Fruit fly (Drosophila melanogaster) whole organism, embryonic: ENCODE data around the gene CG33791.

Experiments used
- Awh ChIP-seq: fragments of 200-800 bp; sonication (Bioruptor generic); IDR thresholded peaks from 2 replicates; pipeline ENCODE4, ENCODE4 v1.3.6; 2022; ENCODE audit warnings: missing biosample characterization, missing genetic modification characterization
- CG12104 ChIP-seq: fragments of 200-800 bp; sonication (Bioruptor generic); optimal IDR thresholded peaks from 3 replicates; lab custom pipeline; 2016; ENCODE audit warnings: missing biosample characterization, missing genetic modification characterization
- CG12299 ChIP-seq: fragments of 200-800 bp; sonication (Bioruptor generic); optimal IDR thresholded peaks from 2 replicates; lab custom pipeline; 2018; ENCODE audit warnings: missing biosample characterization, mild to moderate bottlenecking, missing genetic modification characterization
- CG14014 ChIP-seq: fragments of 200-800 bp; sonication (Bioruptor generic); IDR thresholded peaks from 2 replicates; pipeline ENCODE4 v1.3.6; 2022; ENCODE audit warnings: missing biosample characterization, missing genetic modification characterization
- CG14050 ChIP-seq: fragments of 200-800 bp; sonication (Bioruptor generic); IDR thresholded peaks from 3 replicates; pipeline ENCODE4 v1.3.6; 2022; ENCODE audit warnings: missing biosample characterization, missing genetic modification characterization
- CG14441 ChIP-seq: fragments of 200-800 bp; sonication (Bioruptor generic); IDR thresholded peaks from 2 replicates; pipeline ENCODE4 v1.3.6; 2022; ENCODE audit warnings: missing biosample characterization, missing genetic modification characterization
- CG14667 ChIP-seq: fragments of 200-800 bp; sonication (Bioruptor generic); IDR thresholded peaks from 2 replicates; pipeline ENCODE4 v1.3.6; 2022; ENCODE audit warnings: missing biosample characterization, missing genetic modification characterization
- CG17802 ChIP-seq: fragments of 200-800 bp; sonication (Bioruptor generic); optimal IDR thresholded peaks from 2 replicates; lab custom pipeline; 2018; ENCODE audit warnings: missing biosample characterization, mild to moderate bottlenecking, missing genetic modification characterization, moderate library complexity
- CG2129 ChIP-seq: fragments of 200-800 bp; sonication (Bioruptor generic); IDR thresholded peaks from 2 replicates; pipeline ENCODE4 v1.3.6; 2022; ENCODE audit warnings: missing biosample characterization, missing genetic modification characterization; ENCODE audit not compliant: partially characterized antibody
- CG2678 ChIP-seq: fragments of 200-800 bp; sonication (Bioruptor generic); optimal IDR thresholded peaks from 3 replicates; lab custom pipeline; 2019; ENCODE audit warnings: missing biosample characterization, mild to moderate bottlenecking, missing genetic modification characterization, moderate library complexity
- CG33557 ChIP-seq: fragments of 200-800 bp; sonication (Bioruptor generic); optimal IDR thresholded peaks from 2 replicates; lab custom pipeline; 2019; ENCODE audit warnings: missing biosample characterization, mild to moderate bottlenecking, missing genetic modification characterization, moderate library complexity
- CG3407 ChIP-seq: fragments of 200-800 bp; sonication (Bioruptor generic); optimal IDR thresholded peaks from 2 replicates; lab custom pipeline; 2018; ENCODE audit warnings: missing biosample characterization, mild to moderate bottlenecking, missing genetic modification characterization
- CG4707 ChIP-seq: fragments of 200-800 bp; sonication (Bioruptor generic); optimal IDR thresholded peaks from 2 replicates; lab custom pipeline; 2018; ENCODE audit warnings: missing biosample characterization, mild to moderate bottlenecking, missing genetic modification characterization, moderate library complexity
- CG6654 ChIP-seq: fragments of 200-800 bp; sonication (Bioruptor generic); optimal IDR thresholded peaks from 2 replicates; lab custom pipeline; 2017; ENCODE audit warnings: missing biosample characterization, mild to moderate bottlenecking, missing genetic modification characterization
- CG6689 ChIP-seq: fragments of 200-800 bp; sonication (Bioruptor generic); IDR thresholded peaks from 2 replicates; pipeline ENCODE4 v1.3.6; 2022; ENCODE audit warnings: missing biosample characterization, missing genetic modification characterization
- CG8924 ChIP-seq: fragments of 200-800 bp; optimal IDR thresholded peaks from 3 replicates; lab custom pipeline; 2019; ENCODE audit warnings: missing biosample characterization, mild to moderate bottlenecking, missing genetic modification characterization, moderate library complexity
- CG9932 ChIP-seq: fragments of 200-800 bp; sonication (Bioruptor generic); IDR thresholded peaks from 2 replicates; pipeline ENCODE4 v1.3.6; 2022; ENCODE audit warnings: missing biosample characterization, missing genetic modification characterization
- CHES-1-like ChIP-seq: fragments of 200-800 bp; sonication (Bioruptor generic); optimal IDR thresholded peaks from 2 replicates; lab custom pipeline; 2016; ENCODE audit warnings: missing biosample characterization, missing genetic modification characterization
- CTCF ChIP-seq: fragments of 200-800 bp; sonication (Bioruptor generic); optimal IDR thresholded peaks from 2 replicates; lab custom pipeline; 2017; ENCODE audit warnings: missing biosample characterization, mild to moderate bottlenecking, missing genetic modification characterization, moderate library complexity
- Camta ChIP-seq: fragments of 200-800 bp; sonication (Bioruptor generic); optimal IDR thresholded peaks from 2 replicates; lab custom pipeline; 2016; ENCODE audit warnings: missing biosample characterization, missing genetic modification characterization
- CkIIα-i1 ChIP-seq: fragments of 200-800 bp; sonication (Bioruptor generic); IDR thresholded peaks from 2 replicates; pipeline ENCODE4 v1.3.6; 2022; ENCODE audit warnings: missing biosample characterization, missing genetic modification characterization
- Dip2 ChIP-seq: fragments of 200-800 bp; sonication (Bioruptor generic); IDR thresholded peaks from 2 replicates; pipeline ENCODE4 v1.3.6; 2022; ENCODE audit warnings: missing biosample characterization, missing genetic modification characterization
- Ets97D ChIP-seq: fragments of 200-800 bp; sonication (Bioruptor generic); optimal IDR thresholded peaks from 3 replicates; lab custom pipeline; 2016; ENCODE audit warnings: missing biosample characterization, missing genetic modification characterization
- Hr51 ChIP-seq, 2 experiments: fragments of 200-800 bp; sonication (Bioruptor generic); optimal IDR thresholded peaks; 2 replicates in 1 of 2; 3 replicates in 1 of 2; lab custom pipeline; 2016 to 2018; ENCODE audit warnings: missing biosample characterization in 2 of 2, missing genetic modification characterization in 2 of 2, mild to moderate bottlenecking in 1 of 2, moderate library complexity in 1 of 2
- Lpt ChIP-seq: fragments of >200 bp; optimal IDR thresholded peaks from 2 replicates; lab custom pipeline; 2018; ENCODE audit warnings: missing biosample characterization, missing genetic modification characterization
- MBD-R2 ChIP-seq: fragments of 200-800 bp; sonication (Bioruptor generic); IDR thresholded peaks from 2 replicates; pipeline ENCODE4 v1.3.6; 2022; ENCODE audit warnings: missing biosample characterization, missing genetic modification characterization
- Mes4 ChIP-seq: fragments of 200-800 bp; sonication (Bioruptor generic); optimal IDR thresholded peaks from 2 replicates; lab custom pipeline; 2016; ENCODE audit warnings: missing biosample characterization, missing genetic modification characterization
- NFAT ChIP-seq: fragments of 200-800 bp; sonication (Bioruptor generic); IDR thresholded peaks from 2 replicates; pipeline ENCODE4 v1.3.6; 2022; ENCODE audit warnings: missing biosample characterization, missing genetic modification characterization
- Spps ChIP-seq: fragments of 200-800 bp; sonication (Bioruptor generic); optimal IDR thresholded peaks from 2 replicates; lab custom pipeline; 2018; ENCODE audit warnings: missing biosample characterization, mild to moderate bottlenecking, missing genetic modification characterization
- Vsx1 ChIP-seq: fragments of 200-800 bp; sonication (Bioruptor generic); optimal IDR thresholded peaks from 2 replicates; lab custom pipeline; 2017; ENCODE audit warnings: missing biosample characterization, mild to moderate bottlenecking, missing genetic modification characterization, missing genetic modification reagents
- aop ChIP-seq: fragments of 200-800 bp; sonication (Bioruptor generic); IDR thresholded peaks from 2 replicates; pipeline ENCODE4 v1.3.6; 2022; ENCODE audit warnings: missing biosample characterization, missing genetic modification characterization
- ato ChIP-seq: fragments of 200-800 bp; sonication (Bioruptor generic); IDR thresholded peaks from 2 replicates; pipeline ENCODE4 v1.3.6; 2022; ENCODE audit warnings: missing biosample characterization, missing genetic modification characterization; ENCODE audit not compliant: partially characterized antibody
- bbx ChIP-seq: fragments of 200-800 bp; sonication (Bioruptor generic); IDR thresholded peaks from 2 replicates; pipeline ENCODE4 v1.3.6; 2022; ENCODE audit warnings: missing biosample characterization, missing genetic modification characterization; ENCODE audit not compliant: partially characterized antibody
- bcd ChIP-seq: fragments of 200-800 bp; sonication (Bioruptor generic); optimal IDR thresholded peaks from 2 replicates; lab custom pipeline; 2017; ENCODE audit warnings: missing biosample characterization, mild to moderate bottlenecking, missing genetic modification characterization
- bigmax ChIP-seq: fragments of 200-800 bp; sonication (Bioruptor generic); optimal IDR thresholded peaks from 2 replicates; lab custom pipeline; 2018; ENCODE audit warnings: missing biosample characterization, mild to moderate bottlenecking, missing genetic modification characterization
- bsh ChIP-seq, 2 experiments: fragments of 200-800 bp; sonication (Bioruptor generic); optimal IDR thresholded peaks; 2 replicates each; lab custom pipeline; 2017 to 2018; ENCODE audit warnings: mild to moderate bottlenecking in 2 of 2, missing biosample characterization in 2 of 2, missing genetic modification characterization in 2 of 2, moderate library complexity in 1 of 2
- cas ChIP-seq: fragments of 200-800 bp; sonication (Bioruptor generic); IDR thresholded peaks from 2 replicates; pipeline ENCODE4 v1.3.6; 2022; ENCODE audit warnings: missing biosample characterization, missing genetic modification characterization
- dm ChIP-seq: fragments of 200-800 bp; sonication (Bioruptor generic); optimal IDR thresholded peaks from 3 replicates; lab custom pipeline; 2016; ENCODE audit warnings: missing biosample characterization, missing genetic modification characterization
- ewg ChIP-seq: fragments of 200-800 bp; sonication (Bioruptor generic); optimal IDR thresholded peaks from 3 replicates; lab custom pipeline; 2017; ENCODE audit warnings: mild to moderate bottlenecking, missing biosample characterization, missing genetic modification reagents, missing genetic modification characterization
- exex ChIP-seq: fragments of 200-800 bp; sonication (Bioruptor generic); optimal IDR thresholded peaks from 4 replicates; lab custom pipeline; 2018; ENCODE audit warnings: missing biosample characterization, mild to moderate bottlenecking, missing genetic modification characterization, moderate library complexity
- gfzf ChIP-seq: fragments of 200-800 bp; sonication (Bioruptor generic); optimal IDR thresholded peaks from 2 replicates; lab custom pipeline; 2016; ENCODE audit warnings: missing biosample characterization, mild to moderate bottlenecking, missing genetic modification characterization, moderate library complexity
- grau ChIP-seq: fragments of 200-800 bp; optimal IDR thresholded peaks from 3 replicates; lab custom pipeline; 2019; ENCODE audit warnings: missing biosample characterization, mild to moderate bottlenecking, missing genetic modification characterization, moderate library complexity
- ind ChIP-seq: fragments of 200-800 bp; sonication (Bioruptor generic); optimal IDR thresholded peaks from 3 replicates; lab custom pipeline; 2016; ENCODE audit warnings: missing biosample characterization, missing genetic modification characterization
- jing ChIP-seq: fragments of 200-800 bp; sonication (Bioruptor generic); optimal IDR thresholded peaks from 2 replicates; lab custom pipeline; 2018; ENCODE audit warnings: missing biosample characterization, mild to moderate bottlenecking, missing genetic modification characterization
- kah ChIP-seq: fragments of 200-800 bp; sonication (Bioruptor generic); optimal IDR thresholded peaks from 2 replicates; lab custom pipeline; 2018; ENCODE audit warnings: missing biosample characterization, mild to moderate bottlenecking, missing genetic modification characterization
- p53 ChIP-seq: fragments of 200-800 bp; sonication (Bioruptor generic); optimal IDR thresholded peaks from 2 replicates; lab custom pipeline; 2016; ENCODE audit warnings: missing biosample characterization, missing genetic modification characterization
- psq ChIP-seq: fragments of 200-800 bp; sonication (Bioruptor generic); optimal IDR thresholded peaks from 2 replicates; lab custom pipeline; 2017; ENCODE audit warnings: missing biosample characterization, missing genetic modification characterization
- ranshi ChIP-seq: fragments of 200-800 bp; sonication (Bioruptor generic); IDR thresholded peaks from 2 replicates; pipeline ENCODE4 v1.3.6; 2022; ENCODE audit warnings: missing biosample characterization, missing genetic modification characterization
- scrt ChIP-seq: fragments of 200-800 bp; sonication (Bioruptor generic); optimal IDR thresholded peaks from 2 replicates; lab custom pipeline; 2018; ENCODE audit warnings: missing biosample characterization, mild to moderate bottlenecking, missing genetic modification characterization, moderate library complexity
- sens ChIP-seq: fragments of 200-800 bp; sonication (Bioruptor generic); peaks from one replicate; lab custom pipeline; 2016; ENCODE audit warnings: missing biosample characterization, missing genetic modification characterization
- zen ChIP-seq: fragments of 200-800 bp; sonication (Bioruptor generic); optimal IDR thresholded peaks from 3 replicates; lab custom pipeline; 2018; ENCODE audit warnings: missing biosample characterization, mild to moderate bottlenecking, missing genetic modification characterization, moderate library complexity

CG33791 gene

DNA sequence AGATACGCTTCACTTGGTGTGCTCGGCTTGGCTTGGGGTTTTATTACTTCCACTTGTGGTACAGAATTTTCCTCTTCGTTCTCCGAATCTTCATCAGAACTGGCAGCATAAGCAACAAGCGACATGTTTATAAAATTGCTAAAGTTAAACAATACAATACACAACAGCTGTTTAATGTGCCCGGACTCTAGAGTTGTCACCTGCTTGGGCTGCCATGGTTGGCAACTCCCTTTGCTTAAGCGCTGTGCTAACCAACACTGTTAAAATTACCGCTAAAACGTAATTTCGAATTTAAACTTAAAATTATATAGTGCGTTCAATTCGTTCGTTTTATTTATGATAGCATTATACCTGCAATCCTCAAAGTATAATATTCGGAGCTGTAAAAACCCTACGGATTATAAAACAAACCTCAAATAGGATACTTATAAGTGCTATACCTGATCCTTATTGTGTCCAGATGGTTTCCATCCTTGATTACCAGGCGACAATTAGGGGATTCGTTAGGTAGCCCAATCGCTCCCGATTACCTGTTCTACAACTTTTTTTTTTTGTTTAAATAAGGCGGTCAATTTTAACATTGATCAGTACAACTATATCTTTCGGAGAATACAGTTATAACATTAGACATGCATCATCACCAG, 44.6 kb downstream of the CG33791 start, which contains the start of the genes CG17249 and Bro (continued):
- TF ChIP-seq bsh (GFP tag; optimal IDR thresholded peaks at IDR 0.05; lab: Kevin White, UChicago) (no peak), zen (tag; lab: Kevin White, UChicago) (no peak), CG8924 (tag; lab: Kevin White, UChicago) (peak; percentile 37), grau (tag; lab: Kevin White, UChicago) (peak; percentile 13), jing (GFP tag; lab: Kevin White, UChicago) (no peak), CG9932 (GFP tag; lab: Robert Waterston, UW) (peak; percentile 68), CkIIα-i1 (GFP tag; lab: Robert Waterston, UW) (no peak), Spps (tag; lab: Kevin White, UChicago) (no peak), dm (GFP tag; lab: Kevin White, UChicago) (peak; percentile 39), ewg (no peak), MBD-R2 (GFP tag; lab: Robert Waterston, UW) (peak; percentile 97), CG33557 (no peak), Awh (GFP tag; lab: Robert Waterston, UW) (no peak), bcd (GFP tag; lab: Kevin White, UChicago) (no peak), Lpt (GFP tag; lab: Kevin White, UChicago) (no peak), CG14667 (GFP tag; lab: Robert Waterston, UW) (no peak), CG6654 (GFP tag; lab: Kevin White, UChicago) (no peak), p53 (GFP tag; lab: Kevin White, UChicago) (no peak), Mes4 (no peak), Vsx1 (GFP tag; lab: Kevin White, UChicago) (no peak), scrt (peak; percentile 62), CHES-1-like (GFP tag; lab: Kevin White, UChicago) (peak; percentile 55), CG14014 (GFP tag; lab: Robert Waterston, UW) (no peak), CG14441 (GFP tag; lab: Robert Waterston, UW) (no peak), bbx (GFP tag; lab: Robert Waterston, UW) (no peak), exex (no peak), psq (no peak), CTCF (GFP tag; lab: Kevin White, UChicago) (no peak), Hr51 (GFP tag; optimal IDR thresholded peaks at IDR 0.05; lab: Kevin White, UChicago) (peak in 1 of 2 experiments; percentile 57), CG4707 (GFP tag; lab: Kevin White, UChicago) (no peak), NFAT (peak; percentile 40; the same call in 1 of the 2 replicates), ranshi (no peak), CG17802 (tag; lab: Kevin White, UChicago) (no peak), Ets97D (GFP tag; lab: Kevin White, UChicago) (peak; percentile 78), ind (no peak), Dip2 (GFP tag; lab: Robert Waterston, UW) (no peak), cas (GFP tag; lab: Robert Waterston, UW) (no peak), CG2129 (GFP tag; lab: Robert Waterston, UW) (no peak), CG2678 (tag; lab: Kevin White, UChicago) (no peak), sens (GFP tag; lab: Kevin White, UChicago) (peak; percentile 55), ato (GFP tag; lab: Robert Waterston, UW) (no peak), gfzf (GFP tag; lab: Kevin White, UChicago) (peak; percentile 53), CG14050 (GFP tag; lab: Robert Waterston, UW) (no peak), aop (GFP tag; lab: Robert Waterston, UW) (no peak), Camta (no peak), CG6689 (GFP tag; lab: Robert Waterston, UW) (no peak), CG3407 (no peak), kah (GFP tag; lab: Kevin White, UChicago) (peak; percentile 29), CG12299 (tag; lab: Kevin White, UChicago) (no peak), CG12104 (peak; percentile 18), bigmax (GFP tag; lab: Kevin White, UChicago) (no peak)
